Worm (Caenorhabditis elegans): ENCODE results near the gene T19H5.7.

Gene T19H5.7

ce11 chrII:9477567-9477966 lies 2.3 kb downstream of the T19H5.7 start, which contains the start of gene chil-27:
Gene chil-27 (plus strand): TSS chrII:9477867.
- TF ChIP-seq aha-1 (tag) (no peak), zip-2 (tag; optimal IDR thresholded peaks at IDR 0.05) (no peak), dmd-9 (GFP tag; IDR thresholded peaks at IDR 0.05) (no peak), ceh-62 (tag; optimal IDR thresholded peaks at IDR 0.05) (no peak), madf-5 (GFP tag; IDR thresholded peaks at IDR 0.05) (no peak), nhr-6 (tag; optimal IDR thresholded peaks at IDR 0.05) (no peak), ctbp-1 (GFP tag; IDR thresholded peaks at IDR 0.05) (no peak), vab-7 (GFP tag; IDR thresholded peaks at IDR 0.05) (no peak), saeg-2 (GFP tag; IDR thresholded peaks at IDR 0.05) (no peak), cey-2 (tag; optimal IDR thresholded peaks at IDR 0.05; ENCODE audit: borderline replicate concordance, insufficient read depth) (no peak), F37D6.2 (tag; optimal IDR thresholded peaks at IDR 0.05) (no peak), F10B5.3 (tag; optimal IDR thresholded peaks at IDR 0.05) (no peak), ztf-7 (tag; optimal IDR thresholded peaks at IDR 0.05) (no peak)

ce11 chrII:9474367-9475105 lies 5.4 kb downstream of the T19H5.7 start, which contains the start of the genes chil-25 and chil-26:
Gene chil-25 (minus strand): TSS chrII:9474467.
Gene chil-26 (plus strand): TSS chrII:9475055.
- no peak for TF ChIP-seq ama-1 (optimal IDR thresholded peaks at IDR 0.05)
- no peak for TF ChIP-seq ceh-28 (tag; optimal IDR thresholded peaks at IDR 0.05)
- peak in 1 of 2 experiments; percentile 82 for TF ChIP-seq unc-62 (GFP tag; optimal IDR thresholded peaks at IDR 0.05 in 1 of 2)
- no peak for TF ChIP-seq unc-62 (tag; optimal IDR thresholded peaks at IDR 0.05)

- TF ChIP-seq hlh-11 (tag; optimal IDR thresholded peaks at IDR 0.05), result no peak
- TF ChIP-seq php-3 (GFP tag; IDR thresholded peaks at IDR 0.05), result no peak
- peak; percentile 40 for TF ChIP-seq nhr-28 (tag; optimal IDR thresholded peaks at IDR 0.05)
- no peak for TF ChIP-seq daf-16 (GFP tag; optimal IDR thresholded peaks at IDR 0.05)
- TF ChIP-seq daf-16 (tag; optimal IDR thresholded peaks at IDR 0.05), result peak; percentile 72
- no peak for TF ChIP-seq duxl-1 (tag; optimal IDR thresholded peaks at IDR 0.05; ENCODE audit: poor library complexity)
- peak; percentile 88 for TF ChIP-seq pqm-1 (tag; optimal IDR thresholded peaks at IDR 0.05)
These were observed 9.9 kb downstream of the T19H5.7 start, which contains the start of gene T19H5.6 for ce11 chrII:9470027-9470426. Gene T19H5.6 (minus strand): TSS chrII:9470221.

- TF ChIP-seq lin-1 (GFP tag; IDR thresholded peaks at IDR 0.05), result 0 out of 2 replicates have a peak, but pooled peaks have one; percentile 44
- no peak for TF ChIP-seq daf-16 (GFP tag; optimal IDR thresholded peaks at IDR 0.05)
- peak; percentile 70 for TF ChIP-seq daf-16 (tag; optimal IDR thresholded peaks at IDR 0.05)
- peak; percentile 81 for TF ChIP-seq dve-1 (tag; optimal IDR thresholded peaks at IDR 0.05; ENCODE audit: insufficient read depth)
- peak; percentile 89 for TF ChIP-seq dmd-6 (GFP tag; IDR thresholded peaks at IDR 0.05)
- no peak for TF ChIP-seq ZK546.5 (tag; optimal IDR thresholded peaks at IDR 0.05)
- TF ChIP-seq nhr-28 (tag; optimal IDR thresholded peaks at IDR 0.05), result peak; percentile 88
- TF ChIP-seq nhr-11 (tag; optimal IDR thresholded peaks at IDR 0.05), result no peak
- TF ChIP-seq T20F7.1 (GFP tag; optimal IDR thresholded peaks at IDR 0.05), result peak; percentile 28
- peak; percentile 87 for TF ChIP-seq nhr-77 (tag; optimal IDR thresholded peaks at IDR 0.05)
- peak; percentile 99 for TF ChIP-seq pqm-1 (tag; optimal IDR thresholded peaks at IDR 0.05)
- no peak for TF ChIP-seq zfp-2 (tag; optimal IDR thresholded peaks at IDR 0.05)
These were observed 11.5 kb downstream of the T19H5.7 start, which contains the start of gene chil-23 for ce11 chrII:9468414-9468813. Gene chil-23 (minus strand): TSS chrII:9468611.

DNA sequence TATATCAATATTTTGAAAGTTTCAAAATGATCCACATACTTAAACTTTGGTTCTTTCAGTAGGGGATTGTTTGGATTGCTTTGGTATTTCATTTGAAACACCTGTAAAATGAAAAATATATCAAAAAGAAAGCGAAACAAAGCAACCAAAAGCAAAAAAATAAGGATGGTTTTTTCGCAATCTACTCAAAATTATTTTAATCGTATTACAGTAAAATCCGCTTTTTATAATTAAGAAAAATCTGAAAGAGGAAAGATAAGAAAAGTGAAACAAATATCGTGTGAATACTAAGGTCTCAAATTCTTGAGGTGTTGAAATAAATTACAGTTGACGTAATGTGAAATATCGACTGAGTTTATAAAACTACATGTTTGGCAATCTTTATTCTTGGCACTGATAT lies 13.8 kb downstream of the T19H5.7 start, which contains the start of gene chil-22:
chil-22 (minus strand) TSS at position 101 of the 400 bp plus-strand sequence.
- TF ChIP-seq skn-1 (tag; optimal IDR thresholded peaks at IDR 0.05), result no peak
